Fruit fly (Drosophila melanogaster) ovary, adult (tissue): ENCODE data around the gene CG33700.
A peak's percentile ranks its signal among the peaks of the same experiment; 100 is the strongest.

Experiments
- CG17801 ChIP-seq: fragments of 200-800 bp; optimal IDR thresholded peaks from 2 replicates; lab custom pipeline; 2019; ENCODE audit warnings: missing biosample characterization, mild to moderate bottlenecking, missing genetic modification characterization, moderate library complexity; ENCODE audit not compliant: partially characterized antibody

The CG33700 gene

DNA sequence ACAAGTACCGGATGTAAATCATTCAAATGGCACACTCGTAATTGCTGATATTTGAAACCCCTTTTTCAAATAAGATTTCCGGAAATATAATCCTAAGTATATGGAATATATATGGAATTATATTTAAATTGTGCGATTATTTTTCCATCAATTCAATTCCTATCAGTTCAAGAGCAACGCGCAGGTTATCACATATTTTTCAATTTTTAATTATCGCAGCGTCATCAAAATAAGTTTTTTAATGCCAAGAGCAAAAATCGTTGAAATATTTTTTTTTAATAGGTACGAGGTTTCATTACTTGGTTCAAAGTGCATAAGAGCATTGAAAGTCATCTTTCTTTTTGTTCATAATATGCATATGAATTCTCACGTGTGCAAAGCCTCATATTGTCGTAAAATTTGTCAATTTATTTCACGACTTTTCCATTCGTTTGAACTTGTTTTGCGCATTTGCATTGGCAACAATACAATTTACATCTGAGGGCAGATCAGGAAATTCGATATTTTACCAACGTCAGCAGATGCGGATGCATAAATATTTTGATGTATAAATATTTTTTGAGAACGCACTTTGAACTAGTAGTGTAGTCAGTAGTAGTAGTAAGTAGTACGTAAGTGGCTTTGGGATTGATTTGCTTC lies 27.2 kb downstream of the CG33700 start:
- no peak for TF ChIP-seq CG17801 (GFP tag; lab: Kevin White, UChicago)

DNA sequence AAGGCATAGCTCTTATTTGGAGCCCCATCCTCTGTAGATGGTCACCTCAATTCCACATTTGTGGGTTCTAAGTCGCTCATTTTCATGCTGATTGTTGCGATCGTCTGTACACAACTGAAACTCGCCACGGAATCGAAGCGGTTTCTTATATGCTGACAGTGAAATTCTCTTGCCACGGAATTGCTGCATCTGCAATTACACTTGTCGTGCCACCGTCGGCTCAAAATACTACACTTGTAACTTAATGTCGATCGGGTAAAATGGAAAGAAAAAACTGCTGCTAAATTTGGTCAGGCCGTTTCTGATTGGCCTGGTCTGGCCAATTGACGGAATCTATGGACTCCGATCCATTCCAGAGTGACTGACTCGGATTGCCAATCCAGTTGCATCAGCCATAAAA lies 28.1 kb downstream of the CG33700 start:
- TF ChIP-seq CG17801 (GFP tag; lab: Kevin White, UChicago), result peak; percentile 78

dm6 chr3L:9492115-9492514 lies 33.2 kb downstream of the CG33700 start, which contains the start of gene CG32037:
CG32037 (minus strand) TSS chr3L:9492215.
- no peak for TF ChIP-seq CG17801 (GFP tag; lab: Kevin White, UChicago)

- TF ChIP-seq CG17801 (GFP tag; lab: Kevin White, UChicago), result no peak
Measured at dm6 chr3L:9491331-9491730, 34.0 kb downstream of the CG33700 start.

DNA sequence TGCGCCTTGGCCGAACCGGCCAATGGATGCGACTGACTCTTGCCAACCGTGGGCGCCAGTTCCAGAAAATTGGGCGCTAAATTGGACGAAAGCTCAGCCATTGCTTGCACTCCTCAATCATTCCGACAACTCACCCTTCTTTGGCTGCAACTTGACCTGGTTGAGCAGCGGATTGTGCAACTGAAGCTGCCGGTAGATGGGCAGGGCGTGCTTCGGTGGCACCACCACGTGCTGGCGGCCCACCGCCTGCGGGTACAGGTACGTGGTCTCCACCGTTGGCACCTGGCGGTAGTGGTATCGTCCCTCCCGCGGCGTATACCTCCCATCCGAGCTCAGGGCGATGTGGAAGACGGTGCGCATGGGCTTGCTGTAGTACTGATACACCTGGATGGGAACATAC lies 34.9 kb downstream of the CG33700 start:
- TF ChIP-seq CG17801 (GFP tag; lab: Kevin White, UChicago), result no peak

DNA sequence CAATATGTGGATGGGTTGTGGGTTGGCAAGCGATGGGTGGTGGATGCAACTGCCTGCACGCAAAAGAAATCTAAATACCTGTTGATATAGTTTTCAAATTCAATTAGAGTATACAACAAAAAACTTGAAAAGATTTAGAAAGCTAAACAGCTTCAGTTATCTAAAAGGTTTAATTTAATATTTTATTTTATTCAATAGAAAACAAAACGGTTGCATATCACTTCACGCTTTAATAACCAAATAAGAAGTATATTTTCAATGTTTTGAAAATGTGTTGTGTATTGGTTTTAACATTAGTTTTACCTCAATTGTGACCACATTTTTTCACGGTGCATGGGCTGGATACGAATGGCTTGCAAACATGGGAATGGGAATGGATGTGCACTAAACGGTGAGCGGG lies 35.7 kb downstream of the CG33700 start:
- no peak for TF ChIP-seq CG17801 (GFP tag; lab: Kevin White, UChicago)

DNA sequence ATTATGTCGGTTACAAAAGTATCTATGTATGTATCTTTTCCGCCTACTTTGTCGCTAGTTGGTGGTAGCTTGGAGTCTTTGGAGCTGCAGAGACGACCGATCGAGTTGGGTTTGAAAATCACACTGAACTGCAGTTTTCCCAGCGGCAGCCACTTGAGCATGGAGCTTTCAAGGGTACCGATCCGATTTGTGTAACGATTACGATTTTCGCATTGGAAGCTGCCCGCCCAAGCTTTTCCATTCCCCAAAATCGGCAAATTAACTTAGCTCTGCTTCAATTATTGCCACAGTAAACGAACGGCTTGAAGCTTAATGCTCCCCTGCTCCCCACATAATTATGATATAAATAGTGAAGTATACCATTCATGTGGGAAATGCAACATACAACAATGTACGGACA lies 36.2 kb downstream of the CG33700 start, which contains the start of gene CG32036:
Gene CG32036, minus strand, starts transcription at position 101 of the 400 bp plus-strand sequence.
- no peak for TF ChIP-seq CG17801 (GFP tag; lab: Kevin White, UChicago)

DNA sequence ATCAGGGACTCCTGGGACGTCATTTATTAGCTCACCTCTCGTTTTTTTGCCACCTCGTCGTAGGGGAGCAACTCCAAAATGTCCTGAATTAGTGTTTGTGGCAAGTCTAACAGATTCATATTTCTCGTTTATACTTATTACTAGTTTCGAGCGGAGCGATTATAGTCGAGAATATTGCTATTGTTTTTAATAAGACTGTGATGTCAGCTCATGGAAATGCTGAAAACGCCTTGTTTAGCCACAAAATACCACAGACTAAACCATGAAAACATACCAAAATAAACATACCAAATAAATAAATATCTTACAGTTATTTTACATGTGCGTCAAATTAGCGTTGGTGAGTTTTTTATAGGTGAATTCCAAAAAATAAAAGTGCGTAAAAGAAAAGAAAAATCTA lies 37.8 kb downstream of the CG33700 start, which contains the start of gene pall:
Gene pall, minus strand, starts transcription at position 205 of the 400 bp plus-strand sequence.
- peak; percentile 28 for TF ChIP-seq CG17801 (GFP tag; lab: Kevin White, UChicago)

DNA sequence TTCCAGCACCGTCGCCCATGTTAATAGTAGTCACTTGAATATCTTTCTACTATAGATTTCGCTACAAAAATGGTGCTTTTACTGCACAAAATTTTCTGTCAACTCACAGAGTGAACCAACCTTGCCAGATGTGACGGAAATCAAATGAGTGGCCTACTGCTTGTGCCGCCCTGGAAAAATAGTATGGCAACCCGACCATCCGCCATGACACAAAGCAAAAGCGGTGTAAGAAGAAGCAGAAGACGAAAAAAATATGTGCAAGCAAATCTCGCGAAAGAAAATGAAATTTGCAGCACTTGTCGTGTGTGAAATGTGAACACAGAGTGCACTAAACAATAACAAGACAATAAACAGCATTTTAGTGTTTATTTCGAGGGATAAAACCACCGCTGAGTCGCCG lies 48.5 kb downstream of the CG33700 start, which contains the start of the genes Uch-L5 and Jarid2:
Gene Uch-L5, minus strand, starts transcription at position 137 of the 400 bp plus-strand sequence.
Gene Jarid2, plus strand, starts transcription at position 210 of the 400 bp plus-strand sequence.
- TF ChIP-seq CG17801 (GFP tag; lab: Kevin White, UChicago), result peak; percentile 79

- TF ChIP-seq CG17801 (GFP tag; lab: Kevin White, UChicago), result no peak
Measured at dm6 chr3L:9471151-9471903, 54.0 kb downstream of the CG33700 start.

- TF ChIP-seq CG17801 (GFP tag; lab: Kevin White, UChicago), result no peak
Measured at dm6 chr3L:9469079-9469478, 56.3 kb downstream of the CG33700 start.

DNA sequence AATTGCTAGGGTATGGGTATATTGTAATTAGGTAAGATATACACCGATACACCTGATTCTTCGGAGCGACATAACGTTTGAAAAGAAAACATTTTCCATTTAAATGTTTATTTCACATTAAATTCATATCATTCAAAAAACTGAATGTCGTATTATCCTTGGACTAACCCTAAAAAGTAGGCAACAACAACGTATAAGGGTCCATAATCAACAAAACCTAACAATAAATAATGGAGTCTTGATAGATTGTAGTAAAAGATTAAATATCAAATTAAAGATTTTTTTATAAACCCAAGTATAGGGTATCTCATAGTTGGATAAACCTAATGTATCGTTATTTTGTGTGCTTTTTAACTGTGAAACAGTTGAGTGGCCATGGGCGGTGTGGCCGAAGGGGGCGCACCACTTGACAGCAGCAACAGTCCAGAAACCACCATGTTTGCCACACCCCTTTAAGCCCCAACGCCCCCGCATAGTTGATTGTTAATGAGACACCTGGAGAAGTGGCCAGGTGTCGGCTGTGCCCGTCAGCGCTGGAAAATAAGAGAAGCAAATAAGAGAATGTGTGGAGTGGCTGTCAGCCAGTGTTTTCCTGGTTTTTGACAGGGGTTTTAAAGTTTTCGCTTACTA lies 57.0 kb downstream of the CG33700 start:
- no peak for TF ChIP-seq CG17801 (GFP tag; lab: Kevin White, UChicago)

dm6 chr3L:9467763-9468206 lies 57.6 kb downstream of the CG33700 start:
- TF ChIP-seq CG17801 (GFP tag; lab: Kevin White, UChicago), result no peak

DNA sequence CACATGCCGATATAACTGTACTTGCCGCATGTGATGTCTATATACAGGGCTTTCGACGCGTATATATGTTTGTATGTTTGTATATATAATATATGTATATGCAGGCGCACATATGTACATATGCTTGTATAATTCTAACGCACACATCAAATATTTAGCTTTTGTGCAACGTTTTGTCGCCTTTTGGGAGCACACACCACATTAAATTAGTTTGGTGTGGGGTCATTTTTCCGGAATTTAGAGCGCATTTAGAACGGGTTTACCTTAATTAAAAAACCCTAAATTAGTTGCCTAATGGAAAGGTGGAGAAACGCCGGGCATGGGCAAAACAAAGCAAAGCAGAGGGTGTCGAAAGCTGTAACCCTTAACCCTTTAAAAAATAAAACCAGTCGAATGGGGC lies 58.1 kb downstream of the CG33700 start:
- TF ChIP-seq CG17801 (GFP tag; lab: Kevin White, UChicago), result no peak

dm6 chr3L:9466595-9466994 lies 58.7 kb downstream of the CG33700 start:
- TF ChIP-seq CG17801 (GFP tag; lab: Kevin White, UChicago), result no peak
